Fruit fly (Drosophila melanogaster): Measurements from ENCODE around the gene modSP.

DNA sequence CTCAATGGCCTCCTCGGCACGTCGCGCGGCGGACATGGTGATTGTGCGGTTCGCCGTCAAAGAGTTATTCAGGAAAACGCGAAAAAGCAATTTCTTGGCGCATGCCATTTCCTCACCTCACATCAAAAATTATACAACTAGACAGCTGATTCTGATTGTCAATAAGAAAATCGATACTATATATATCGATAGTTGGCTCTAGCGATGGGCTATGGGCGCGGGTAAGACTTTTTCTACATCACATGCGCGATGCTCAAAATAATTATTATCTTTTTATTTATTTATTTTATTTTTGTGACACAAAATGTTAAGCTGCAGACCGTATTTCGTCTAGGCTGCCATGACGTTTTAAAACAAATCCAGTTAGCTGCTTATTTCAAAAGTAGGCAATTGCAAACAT lies 41.2 kb downstream of the modSP start, which contains the start of gene CG10340:
- TF ChIP-seq fru (GFP tag; optimal IDR thresholded peaks at IDR 0.05) (no peak), psq (GFP tag; optimal IDR thresholded peaks at IDR 0.05) (no peak)

Data from whole organism, wandering third instar larva.